Worm (Caenorhabditis elegans) whole organism, early embryonic: ENCODE results near the gene paqr-2.

Experiments
- ama-1 ChIP-seq: fragments of 150-350 bp; optimal IDR thresholded peaks from 2 replicates; lab custom pipeline; 2014
- ceh-13 ChIP-seq: fragments of 200-800 bp; sonication (Bioruptor generic); optimal IDR thresholded peaks from 2 replicates; lab custom pipeline; 2018; ENCODE audit warnings: mild to moderate bottlenecking, missing genetic modification characterization, missing compliant biosample characterization
- ceh-36 ChIP-seq: sonication (generic microtip); optimal IDR thresholded peaks from 2 replicates; lab custom pipeline; 2016; ENCODE audit warnings: missing genetic modification characterization, inconsistent platforms, missing compliant biosample characterization
- ets-7 ChIP-seq: sonication (generic microtip); optimal IDR thresholded peaks from 2 replicates; lab custom pipeline; 2016; ENCODE audit warnings: missing genotype, missing genetic modification characterization, missing compliant biosample characterization
- flt-1 ChIP-seq: fragments of 200-800 bp; sonication (Bioruptor generic); IDR thresholded peaks from 2 replicates; pipeline ENCODE4 v1.3.6; 2022; ENCODE audit warnings: missing genetic modification characterization, missing compliant biosample characterization
- scrt-1 ChIP-seq: fragments of 200-800 bp; sonication (Bioruptor generic); IDR thresholded peaks from 2 replicates; pipeline ENCODE4 v1.3.6; 2022; ENCODE audit warnings: missing genetic modification characterization, missing compliant biosample characterization
- sea-1 ChIP-seq: fragments of 200-800 bp; sonication (Bioruptor generic); conservative IDR thresholded peaks from 2 replicates; pipeline ENCODE4 v1.3.6; 2022; ENCODE audit warnings: missing genetic modification characterization, missing compliant biosample characterization
- tbx-11 ChIP-seq: fragments of 200-800 bp; sonication (Bioruptor generic); IDR thresholded peaks from 2 replicates; pipeline ENCODE4 v1.3.6; 2022; ENCODE audit warnings: missing genetic modification characterization, missing compliant biosample characterization

DNA sequence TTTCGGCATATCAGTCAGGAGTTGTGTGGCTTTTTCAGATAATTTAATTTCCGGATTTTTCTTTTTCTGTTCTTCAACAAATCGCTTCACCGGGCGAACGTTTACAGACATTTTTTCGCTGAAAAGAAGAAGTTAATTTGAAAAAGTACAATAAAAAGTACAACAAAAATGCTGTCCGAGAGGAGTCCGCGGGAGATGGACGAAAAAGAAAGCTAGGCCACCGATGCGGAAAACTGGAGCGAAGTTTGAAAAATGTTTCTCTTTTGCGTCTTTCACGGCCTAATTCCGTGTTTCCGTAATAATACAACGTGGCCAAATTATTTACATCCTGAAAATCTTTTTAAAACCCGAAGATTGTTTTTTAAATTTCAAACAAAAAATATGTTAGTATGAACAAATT, 30.5 kb downstream of the paqr-2 start, which contains the start of gene thoc-5:
- TF ChIP-seq tbx-11: no peak
- TF ChIP-seq flt-1 (GFP tag; lab: Robert Waterston, UW): peak; percentile 58
- no peak for TF ChIP-seq ceh-13 (GFP tag; lab: Kevin White, UChicago)
- TF ChIP-seq ets-7 (tag; lab: Kevin White, UChicago): peak; percentile 10
- no peak for TF ChIP-seq ceh-36 (tag; lab: Kevin White, UChicago)
- no peak for TF ChIP-seq scrt-1 (GFP tag; lab: Robert Waterston, UW)
- no peak for TF ChIP-seq ama-1 (lab: Kevin White, UChicago)
- no peak for TF ChIP-seq sea-1 (GFP tag; lab: Robert Waterston, UW)
